Fruit fly (Drosophila melanogaster): ENCODE results near the gene CG12480.
A peak's percentile ranks its signal among the peaks of the same experiment; 100 is the strongest.

Gene CG12480

dm6 chrX:14218045-14218483 is 48.7 kb downstream of the CG12480 start (continued):
- peak; percentile 89 for TF ChIP-seq Sox100B (GFP tag; optimal IDR thresholded peaks at IDR 0.05)
- peak; percentile 88 for TF ChIP-seq Oli (tag; optimal IDR thresholded peaks at IDR 0.05)
- TF ChIP-seq pho (GFP tag; optimal IDR thresholded peaks at IDR 0.05) = peak; percentile 45
- peak; percentile 84 for TF ChIP-seq CG17385 (GFP tag; optimal IDR thresholded peaks at IDR 0.05)
- no peak for TF ChIP-seq CG1832 (GFP tag; optimal IDR thresholded peaks at IDR 0.05)
- TF ChIP-seq PHDP (tag; optimal IDR thresholded peaks at IDR 0.05) = peak; percentile 93
- TF ChIP-seq Lim3 (GFP tag; IDR thresholded peaks at IDR 0.05) = no peak
- TF ChIP-seq CG2116 (GFP tag; optimal IDR thresholded peaks at IDR 0.05) = peak; percentile 40
- TF ChIP-seq CG5953 (GFP tag; IDR thresholded peaks at IDR 0.05) = peak; percentile 69; the same call in 1 of the 2 replicates
- peak; percentile 80 for TF ChIP-seq CG10462 (GFP tag; optimal IDR thresholded peaks at IDR 0.05)
- TF ChIP-seq ham (GFP tag; IDR thresholded peaks at IDR 0.05) = peak; percentile 46; the same call in 1 of the 2 replicates
- no peak for TF ChIP-seq Opbp (GFP tag; IDR thresholded peaks at IDR 0.05; ENCODE audit: partially characterized antibody)
- TF ChIP-seq sima (GFP tag; optimal IDR thresholded peaks at IDR 0.05) = peak; percentile 53
- peak; percentile 65 for TF ChIP-seq CG8290 (GFP tag; optimal IDR thresholded peaks at IDR 0.05)
- no peak for TF ChIP-seq CG8290 (tag; optimal IDR thresholded peaks at IDR 0.05)
- peak; percentile 82 for TF ChIP-seq CG4820 (GFP tag; optimal IDR thresholded peaks at IDR 0.05)
- TF ChIP-seq Dp (GFP tag; optimal IDR thresholded peaks at IDR 0.05) = no peak
- TF ChIP-seq CG10543 (GFP tag; optimal IDR thresholded peaks at IDR 0.05) = no peak
- peak; percentile 15 for TF ChIP-seq NK7.1 (GFP tag; optimal IDR thresholded peaks at IDR 0.05)
- TF ChIP-seq dati (GFP tag; IDR thresholded peaks at IDR 0.05) = peak; percentile 23; the same call in 1 of the 2 replicates
- TF ChIP-seq CG9215 (GFP tag; IDR thresholded peaks at IDR 0.05) = peak; percentile 81
- TF ChIP-seq hb (GFP tag; IDR thresholded peaks at IDR 0.05; ENCODE audit: partially characterized antibody) = no peak
- TF ChIP-seq Ravus (GFP tag; IDR thresholded peaks at IDR 0.05) = peak; percentile 64
- TF ChIP-seq ssp (GFP tag; IDR thresholded peaks at IDR 0.05) = peak; percentile 61
- TF ChIP-seq CG17829 (tag; optimal IDR thresholded peaks at IDR 0.05) = peak; percentile 90
- TF ChIP-seq unpg (GFP tag; optimal IDR thresholded peaks at IDR 0.05) = peak; percentile 94
- TF ChIP-seq bab2 (GFP tag; optimal IDR thresholded peaks at IDR 0.05) = peak; percentile 63
- TF ChIP-seq CG17359 (tag; optimal IDR thresholded peaks at IDR 0.05) = peak; percentile 90
- TF ChIP-seq Spps (tag; optimal IDR thresholded peaks at IDR 0.05) = peak; percentile 81
- peak; percentile 62 for TF ChIP-seq mam (GFP tag; optimal IDR thresholded peaks at IDR 0.05)
- peak; percentile 65 for TF ChIP-seq slp2 (GFP tag; optimal IDR thresholded peaks at IDR 0.05)
- peak; percentile 95 for TF ChIP-seq lbe (GFP tag; optimal IDR thresholded peaks at IDR 0.05)
- TF ChIP-seq ap (GFP tag; IDR thresholded peaks at IDR 0.05) = peak; percentile 66
- TF ChIP-seq CG12391 (tag; optimal IDR thresholded peaks at IDR 0.05) = peak; percentile 91
- TF ChIP-seq Deaf1 (tag; optimal IDR thresholded peaks at IDR 0.05) = peak; percentile 67
- TF ChIP-seq HmgZ (tag; optimal IDR thresholded peaks at IDR 0.05) = peak; percentile 79
- peak; percentile 66; the same call in 1 of the 2 replicates for TF ChIP-seq klu (GFP tag; IDR thresholded peaks at IDR 0.05)
- no peak for TF ChIP-seq hth (optimal IDR thresholded peaks at IDR 0.05)
- peak; percentile 56 for TF ChIP-seq Atf3 (GFP tag; optimal IDR thresholded peaks at IDR 0.05)
- no peak for TF ChIP-seq mld (GFP tag; IDR thresholded peaks at IDR 0.05; ENCODE audit: partially characterized antibody)
- peak; percentile 71 for TF ChIP-seq sens-2 (GFP tag; IDR thresholded peaks at IDR 0.05)
- peak; percentile 70 for TF ChIP-seq CG30431 (GFP tag; optimal IDR thresholded peaks at IDR 0.05)
- no peak for TF ChIP-seq CG17186 (GFP tag; optimal IDR thresholded peaks at IDR 0.05)
- no peak for TF ChIP-seq fru (optimal IDR thresholded peaks at IDR 0.05)
- TF ChIP-seq CG3726 (GFP tag; IDR thresholded peaks at IDR 0.05) = peak; percentile 77; the same call in 2 of the 3 replicates
- peak; percentile 65 for TF ChIP-seq CG11696 (GFP tag; IDR thresholded peaks at IDR 0.05)
- no peak for TF ChIP-seq pros (GFP tag; optimal IDR thresholded peaks at IDR 0.05)
- no peak for TF ChIP-seq Gsc (GFP tag; IDR thresholded peaks at IDR 0.05)
- TF ChIP-seq bcd (GFP tag; optimal IDR thresholded peaks at IDR 0.05) = peak; percentile 87
- peak; percentile 80 for TF ChIP-seq CG3407 (GFP tag; optimal IDR thresholded peaks at IDR 0.05)
- peak; percentile 71 for TF ChIP-seq Max (GFP tag; optimal IDR thresholded peaks at IDR 0.05)
- no peak for TF ChIP-seq ERR (GFP tag; optimal IDR thresholded peaks at IDR 0.05)
